Fruit fly (Drosophila melanogaster): ENCODE results near the gene sim.

The sim gene

dm6 chr3R:13018284-13018900, 39.2 kb upstream of the sim start (continued):
- TF ChIP-seq CG10543 (GFP tag; optimal IDR thresholded peaks at IDR 0.05): peak; percentile 69
- TF ChIP-seq CG31224 (GFP tag; IDR thresholded peaks at IDR 0.05): no peak
- no peak for TF ChIP-seq eyg (GFP tag; optimal IDR thresholded peaks at IDR 0.05)
- no peak for TF ChIP-seq Doc2 (GFP tag; IDR thresholded peaks at IDR 0.05)
- TF ChIP-seq Fer3 (tag; optimal IDR thresholded peaks at IDR 0.05): no peak
- no peak for TF ChIP-seq CG4404 (GFP tag; IDR thresholded peaks at IDR 0.05)
- TF ChIP-seq Side (GFP tag; optimal IDR thresholded peaks at IDR 0.05): no peak
- TF ChIP-seq pho (GFP tag; optimal IDR thresholded peaks at IDR 0.05): no peak
- no peak for TF ChIP-seq Ets65A (GFP tag)
- TF ChIP-seq hb (GFP tag; IDR thresholded peaks at IDR 0.05; ENCODE audit: partially characterized antibody): no peak
- no peak for TF ChIP-seq eve (GFP tag; optimal IDR thresholded peaks at IDR 0.05)
- TF ChIP-seq CG10274 (GFP tag; optimal IDR thresholded peaks at IDR 0.05): no peak
- TF ChIP-seq HHEX (GFP tag; optimal IDR thresholded peaks at IDR 0.05): no peak
- TF ChIP-seq fru (optimal IDR thresholded peaks at IDR 0.05): no peak
- TF ChIP-seq C15 (GFP tag; IDR thresholded peaks at IDR 0.05): no peak
- no peak for TF ChIP-seq dm (GFP tag; optimal IDR thresholded peaks at IDR 0.05)
- no peak for TF ChIP-seq Ada2b (GFP tag; IDR thresholded peaks at IDR 0.05)
- TF ChIP-seq fd64A (GFP tag; optimal IDR thresholded peaks at IDR 0.05): no peak
- no peak for TF ChIP-seq CG33213 (GFP tag; optimal IDR thresholded peaks at IDR 0.05)
- no peak for TF ChIP-seq CG34224 (GFP tag; IDR thresholded peaks at IDR 0.05; ENCODE audit: partially characterized antibody)
- TF ChIP-seq gce (GFP tag; IDR thresholded peaks at IDR 0.05): no peak
- TF ChIP-seq CG9932 (GFP tag; IDR thresholded peaks at IDR 0.05): no peak
- no peak for TF ChIP-seq ERR (GFP tag; optimal IDR thresholded peaks at IDR 0.05)
- TF ChIP-seq CG8281 (tag; optimal IDR thresholded peaks at IDR 0.05): no peak
- peak; percentile 20 for TF ChIP-seq CG7987 (GFP tag; optimal IDR thresholded peaks at IDR 0.05)
- no peak for TF ChIP-seq CG3726 (GFP tag; IDR thresholded peaks at IDR 0.05)
- TF ChIP-seq run (tag; optimal IDR thresholded peaks at IDR 0.05): peak; percentile 55
- no peak for TF ChIP-seq repo (GFP tag; optimal IDR thresholded peaks at IDR 0.05)
- TF ChIP-seq CG3281 (GFP tag; optimal IDR thresholded peaks at IDR 0.05): no peak
- no peak for TF ChIP-seq chn (GFP tag; optimal IDR thresholded peaks at IDR 0.05)
- no peak for TF ChIP-seq Nf-YC (tag; optimal IDR thresholded peaks at IDR 0.05)
- TF ChIP-seq pfk (GFP tag; optimal IDR thresholded peaks at IDR 0.05): peak; percentile 1
- no peak for TF ChIP-seq CG13894 (tag; optimal IDR thresholded peaks at IDR 0.05)
- no peak for TF ChIP-seq HLH54F (GFP tag; optimal IDR thresholded peaks at IDR 0.05)
- TF ChIP-seq CG31365 (tag; optimal IDR thresholded peaks at IDR 0.05): no peak
- TF ChIP-seq CG14441 (GFP tag; IDR thresholded peaks at IDR 0.05): no peak
- no peak for TF ChIP-seq CG34422 (GFP tag; IDR thresholded peaks at IDR 0.05)
- TF ChIP-seq pzg (GFP tag; optimal IDR thresholded peaks at IDR 0.05): no peak
- no peak for TF ChIP-seq corto (GFP tag; optimal IDR thresholded peaks at IDR 0.05)
- no peak for TF ChIP-seq dan (GFP tag; IDR thresholded peaks at IDR 0.05)
- no peak for TF ChIP-seq CG1647 (GFP tag; optimal IDR thresholded peaks at IDR 0.05)
- TF ChIP-seq org-1 (GFP tag; optimal IDR thresholded peaks at IDR 0.05): no peak
- peak; percentile 66 for TF ChIP-seq CG34376 (GFP tag; optimal IDR thresholded peaks at IDR 0.05)
- no peak for TF ChIP-seq Mrtf (GFP tag; IDR thresholded peaks at IDR 0.05)
- TF ChIP-seq Xbp1 (GFP tag; optimal IDR thresholded peaks at IDR 0.05): no peak
- no peak for TF ChIP-seq zen (tag; optimal IDR thresholded peaks at IDR 0.05)
- TF ChIP-seq Spps (tag; optimal IDR thresholded peaks at IDR 0.05): no peak
- no peak for TF ChIP-seq CG14014 (GFP tag; IDR thresholded peaks at IDR 0.05)
- peak; percentile 21; the same call in 1 of the 2 replicates for TF ChIP-seq crol (GFP tag; IDR thresholded peaks at IDR 0.05)
- TF ChIP-seq zen2 (GFP tag; IDR thresholded peaks at IDR 0.05; ENCODE audit: partially characterized antibody): no peak
- peak; percentile 40 for TF ChIP-seq pros (GFP tag; optimal IDR thresholded peaks at IDR 0.05)

Measured in whole organism, embryonic.